Worm (Caenorhabditis elegans) whole organism, young adult: ENCODE results near the gene ints-9.

ENCODE experiments used
- B0019.2 ChIP-seq: fragments of 200-800 bp; sonication (Bioruptor generic); conservative IDR thresholded peaks from 2 replicates; pipeline ENCODE4 v1.3.6; 2022; ENCODE audit warnings: missing genetic modification reagents, missing genetic modification characterization, missing compliant biosample characterization
- B0261.1 ChIP-seq: sonication (generic microtip); optimal IDR thresholded peaks from 2 replicates; lab custom pipeline; 2016; ENCODE audit warnings: mild to moderate bottlenecking, missing genetic modification characterization, moderate library complexity, missing compliant biosample characterization
- D2030.7 ChIP-seq: fragments of 200-800 bp; sonication (Bioruptor generic); IDR thresholded peaks from 2 replicates; pipeline ENCODE4 v1.3.6; 2022; ENCODE audit warnings: missing genetic modification reagents, missing genetic modification characterization, missing compliant biosample characterization
- F37B4.10 ChIP-seq: fragments of 200-800 bp; sonication (Bioruptor generic); IDR thresholded peaks from 2 replicates; pipeline ENCODE4 v1.3.6; 2022; ENCODE audit warnings: missing genetic modification characterization, missing compliant biosample characterization
- F39B2.1 ChIP-seq: fragments of 200-800 bp; sonication (Bioruptor generic); IDR thresholded peaks from 2 replicates; pipeline ENCODE4 v1.3.6; 2022; ENCODE audit warnings: missing genetic modification reagents, missing genetic modification characterization, missing compliant biosample characterization
- F52B5.7 ChIP-seq: sonication (generic microtip); optimal IDR thresholded peaks from 2 replicates; lab custom pipeline; 2016; ENCODE audit warnings: mild to moderate bottlenecking, missing genetic modification characterization, missing compliant biosample characterization
- F57A8.1 ChIP-seq: fragments of 200-800 bp; sonication (Bioruptor generic); optimal IDR thresholded peaks from 2 replicates; lab custom pipeline; 2018; ENCODE audit warnings: mild to moderate bottlenecking, missing genetic modification characterization, moderate library complexity, missing compliant biosample characterization
- F57C9.4 ChIP-seq: sonication (generic microtip); optimal IDR thresholded peaks from 2 replicates; lab custom pipeline; 2017; ENCODE audit warnings: mild to moderate bottlenecking, missing genetic modification characterization, missing compliant biosample characterization
- T07F8.4 ChIP-seq: sonication (generic microtip); optimal IDR thresholded peaks from 2 replicates; lab custom pipeline; 2016; ENCODE audit warnings: mild to moderate bottlenecking, missing genetic modification characterization, moderate library complexity, missing compliant biosample characterization
- Y53G8AR.9 ChIP-seq: fragments of 200-800 bp; sonication (Bioruptor generic); conservative IDR thresholded peaks from 2 replicates; pipeline ENCODE4 v1.3.6; 2022; ENCODE audit warnings: missing genetic modification reagents, missing genetic modification characterization, missing compliant biosample characterization
- Y95B8A.8 ChIP-seq: fragments of 200-800 bp; sonication (Bioruptor generic); IDR thresholded peaks from 2 replicates; pipeline ENCODE4 v1.3.6; 2022; ENCODE audit warnings: missing genetic modification reagents, missing genetic modification characterization, missing compliant biosample characterization
- athp-1 ChIP-seq: sonication (generic microtip); optimal IDR thresholded peaks from 2 replicates; lab custom pipeline; 2017; ENCODE audit warnings: mild to moderate bottlenecking, missing genetic modification characterization, missing compliant biosample characterization
- bed-1 ChIP-seq: fragments of 200-800 bp; sonication (Bioruptor generic); IDR thresholded peaks from 2 replicates; pipeline ENCODE4 v1.3.6; 2022; ENCODE audit warnings: missing genetic modification reagents, missing genetic modification characterization, missing compliant biosample characterization
- ceh-100 ChIP-seq: fragments of 200-800 bp; sonication (Bioruptor generic); IDR thresholded peaks from 2 replicates; pipeline ENCODE4 v1.3.6; 2022; ENCODE audit warnings: missing genetic modification reagents, missing genetic modification characterization, missing compliant biosample characterization
- ceh-58 ChIP-seq: fragments of 200-800 bp; sonication (Bioruptor generic); IDR thresholded peaks from 2 replicates; pipeline ENCODE4 v1.3.6; 2022; ENCODE audit warnings: missing genetic modification characterization, missing compliant biosample characterization
- ceh-91 ChIP-seq: fragments of 200-800 bp; sonication (Bioruptor generic); IDR thresholded peaks from 2 replicates; pipeline ENCODE4 v1.3.6; 2022; ENCODE audit warnings: missing genetic modification reagents, missing genetic modification characterization, missing compliant biosample characterization
- die-1 ChIP-seq: sonication (generic microtip); optimal IDR thresholded peaks from 2 replicates; lab custom pipeline; 2016; ENCODE audit warnings: missing genotype, mild to moderate bottlenecking, missing genetic modification characterization, missing compliant biosample characterization
- egl-18 ChIP-seq: fragments of 200-800 bp; sonication (Bioruptor generic); IDR thresholded peaks from 2 replicates; pipeline ENCODE4 v1.3.6; 2022; ENCODE audit warnings: missing genetic modification reagents, missing genetic modification characterization, missing compliant biosample characterization
- ekl-4 ChIP-seq: fragments of 200-800 bp; sonication (Bioruptor generic); IDR thresholded peaks from 2 replicates; pipeline ENCODE4 v1.3.6; 2022; ENCODE audit warnings: missing genetic modification reagents, missing genetic modification characterization, missing compliant biosample characterization
- him-1 ChIP-seq: sonication (generic microtip); optimal IDR thresholded peaks from 2 replicates; lab custom pipeline; 2016; ENCODE audit warnings: missing genotype, missing genetic modification reagents, missing genetic modification characterization, missing compliant biosample characterization
- hmg-1.2 ChIP-seq: fragments of 200-800 bp; sonication (Bioruptor generic); IDR thresholded peaks from 2 replicates; pipeline ENCODE4 v1.3.6; 2022; ENCODE audit warnings: missing genetic modification reagents, missing genetic modification characterization, missing compliant biosample characterization
- hmg-20 ChIP-seq: fragments of 200-800 bp; sonication (Bioruptor generic); IDR thresholded peaks from 2 replicates; pipeline ENCODE4 v1.3.6; 2022; ENCODE audit warnings: missing genetic modification reagents, missing genetic modification characterization, missing compliant biosample characterization
- hrde-1 ChIP-seq: sonication (generic microtip); optimal IDR thresholded peaks from 2 replicates; lab custom pipeline; 2016; ENCODE audit warnings: missing genetic modification characterization, mild to moderate bottlenecking, missing compliant biosample characterization, moderate library complexity, missing genotype, missing genetic modification reagents, borderline replicate concordance
- hsf-1 ChIP-seq: fragments of 200-800 bp; sonication (Bioruptor generic); IDR thresholded peaks from 2 replicates; pipeline ENCODE4 v1.3.6; 2022; ENCODE audit warnings: missing genetic modification reagents, missing genetic modification characterization, missing compliant biosample characterization
- lag-1 ChIP-seq: fragments of 200-800 bp; sonication (Bioruptor generic); IDR thresholded peaks from 2 replicates; pipeline ENCODE4 v1.3.6; 2022; ENCODE audit warnings: missing genetic modification reagents, missing genetic modification characterization, missing compliant biosample characterization
- let-526 ChIP-seq: fragments of 200-800 bp; sonication (Bioruptor generic); IDR thresholded peaks from 2 replicates; pipeline ENCODE4 v1.3.6; 2022; ENCODE audit warnings: missing genetic modification reagents, missing genetic modification characterization, missing compliant biosample characterization
- madf-3 ChIP-seq: fragments of 200-800 bp; sonication (Bioruptor generic); IDR thresholded peaks from 2 replicates; pipeline ENCODE4 v1.3.6; 2022; ENCODE audit warnings: missing genetic modification reagents, missing genetic modification characterization, missing compliant biosample characterization
- madf-6 ChIP-seq: fragments of 200-800 bp; sonication (Bioruptor generic); IDR thresholded peaks from 2 replicates; pipeline ENCODE4 v1.3.6; 2022; ENCODE audit warnings: missing genetic modification reagents, missing genetic modification characterization, missing compliant biosample characterization
- madf-8 ChIP-seq: fragments of 200-800 bp; sonication (Bioruptor generic); conservative IDR thresholded peaks from 2 replicates; pipeline ENCODE4 v1.3.6; 2022; ENCODE audit warnings: missing genetic modification reagents, missing genetic modification characterization, missing compliant biosample characterization
- mxl-1 ChIP-seq: sonication (generic microtip); optimal IDR thresholded peaks from 2 replicates; lab custom pipeline; 2016; ENCODE audit warnings: missing genetic modification characterization, missing compliant biosample characterization
- nfya-2 ChIP-seq: fragments of 200-800 bp; sonication (Bioruptor generic); IDR thresholded peaks from 2 replicates; pipeline ENCODE4 v1.3.6; 2022; ENCODE audit warnings: missing genetic modification reagents, missing genetic modification characterization, missing compliant biosample characterization
- nhr-120 ChIP-seq: fragments of 200-800 bp; sonication (Bioruptor generic); IDR thresholded peaks from 2 replicates; pipeline ENCODE4 v1.3.6; 2022; ENCODE audit warnings: missing genetic modification characterization, missing compliant biosample characterization
- nhr-179 ChIP-seq: sonication (generic microtip); optimal IDR thresholded peaks from 2 replicates; lab custom pipeline; 2016; ENCODE audit warnings: mild to moderate bottlenecking, missing genetic modification characterization, missing compliant biosample characterization
- rcor-1 ChIP-seq: fragments of 200-800 bp; sonication (Bioruptor generic); IDR thresholded peaks from 2 replicates; pipeline ENCODE4 v1.3.6; 2022; ENCODE audit warnings: missing genetic modification reagents, missing genetic modification characterization, missing compliant biosample characterization
- rpc-1 ChIP-seq, 2 experiments: fragments of 150-350 bp in 1 of 2; sonication (generic microtip) in 1 of 2; optimal IDR thresholded peaks; 2 replicates each; lab custom pipeline; 2014 to 2018; ENCODE audit warnings: missing biosample characterization in 1 of 2, missing genetic modification characterization in 1 of 2, missing genetic modification reagents in 1 of 2, missing genotype in 1 of 2
- sea-2 ChIP-seq: fragments of 200-800 bp; sonication (Bioruptor generic); IDR thresholded peaks from 2 replicates; pipeline ENCODE4 v1.3.6; 2022; ENCODE audit warnings: missing genetic modification characterization, missing compliant biosample characterization
- tbp1 ChIP-seq: fragments of 200-800 bp; sonication (Bioruptor generic); optimal IDR thresholded peaks from 2 replicates; lab custom pipeline; 2018; ENCODE audit warnings: mild to moderate bottlenecking, missing genetic modification characterization, missing compliant biosample characterization
- tlf-1 ChIP-seq: fragments of 200-800 bp; sonication (Bioruptor generic); optimal IDR thresholded peaks from 2 replicates; lab custom pipeline; 2018; ENCODE audit warnings: mild to moderate bottlenecking, missing genetic modification characterization, missing compliant biosample characterization
- unc-62 ChIP-seq: fragments of 150-350 bp; optimal IDR thresholded peaks from 2 replicates; lab custom pipeline; 2014; ENCODE audit warnings: missing biosample characterization, missing genetic modification reagents, missing genetic modification characterization
- ztf-22 ChIP-seq: fragments of 200-800 bp; sonication (Bioruptor generic); optimal IDR thresholded peaks from 2 replicates; lab custom pipeline; 2018; ENCODE audit warnings: mild to moderate bottlenecking, missing genetic modification characterization, moderate library complexity, missing compliant biosample characterization
- ztf-25 ChIP-seq: fragments of 200-800 bp; sonication (Bioruptor generic); IDR thresholded peaks from 2 replicates; pipeline ENCODE4 v1.3.6; 2022; ENCODE audit warnings: missing genetic modification reagents, missing genetic modification characterization, missing compliant biosample characterization

The ints-9 gene

ce11 chrV:7548499-7548898, 27.1 kb upstream of the ints-9 start (continued):
- 0 out of 2 replicates have a peak, but pooled peaks have one; percentile 59 for TF ChIP-seq lag-1 (GFP tag; lab: Robert Waterston, UW)
- peak; percentile 47 for TF ChIP-seq athp-1 (tag; lab: Kevin White, UChicago)
- TF ChIP-seq nfya-2 = 0 out of 2 replicates have a peak, but pooled peaks have one; percentile 23
- peak; percentile 73 for TF ChIP-seq Y95B8A.8 (GFP tag; lab: Robert Waterston, UW)
- peak; percentile 53 for TF ChIP-seq rpc-1 (optimal IDR thresholded peaks at IDR 0.05; lab: Kevin White, UChicago)
- peak; percentile 73 for TF ChIP-seq rpc-1 (tag; optimal IDR thresholded peaks at IDR 0.05; lab: Kevin White, UChicago)
- TF ChIP-seq ztf-25 (GFP tag; lab: Robert Waterston, UW) = peak; percentile 74; the same call in 1 of the 2 replicates
- peak; percentile 72; the same call in 1 of the 2 replicates for TF ChIP-seq let-526 (GFP tag; lab: Robert Waterston, UW)
- peak; percentile 51; the same call in 1 of the 2 replicates for TF ChIP-seq sea-2 (GFP tag; lab: Robert Waterston, UW)
- peak; percentile 36; the same call in 1 of the 2 replicates for TF ChIP-seq hmg-20 (GFP tag; lab: Robert Waterston, UW)
- TF ChIP-seq hmg-1.2 (GFP tag; lab: Robert Waterston, UW) = peak; percentile 57
- TF ChIP-seq ceh-91 (GFP tag; lab: Robert Waterston, UW) = peak; percentile 47; the same call in 1 of the 2 replicates
- TF ChIP-seq F52B5.7 (tag; lab: Kevin White, UChicago) = peak; percentile 50
- TF ChIP-seq B0261.1 (tag; lab: Kevin White, UChicago) = peak; percentile 62
- TF ChIP-seq bed-1 = peak; percentile 84; the same call in 1 of the 2 replicates
- peak; percentile 59 for TF ChIP-seq die-1 (tag; lab: Kevin White, UChicago)
- peak; percentile 83; the same call in 1 of the 2 replicates for TF ChIP-seq ekl-4 (GFP tag; lab: Robert Waterston, UW)
- TF ChIP-seq mxl-1 (tag; lab: Kevin White, UChicago) = peak; percentile 47
- TF ChIP-seq ceh-58 = peak; percentile 81; the same call in 1 of the 2 replicates
- TF ChIP-seq F57A8.1 (GFP tag; lab: Kevin White, UChicago) = peak; percentile 36
- TF ChIP-seq F37B4.10 (GFP tag; lab: Robert Waterston, UW) = 0 out of 2 replicates have a peak, but pooled peaks have one; percentile 11
- TF ChIP-seq madf-8 (GFP tag; lab: Robert Waterston, UW) = peak; percentile 43
- TF ChIP-seq B0019.2 (GFP tag; lab: Robert Waterston, UW) = peak; percentile 53; the same call in 1 of the 2 replicates
- TF ChIP-seq tbp1 (GFP tag; lab: Kevin White, UChicago) = peak; percentile 85
- TF ChIP-seq F39B2.1 (GFP tag; lab: Robert Waterston, UW) = 0 out of 2 replicates have a peak, but pooled peaks have one; percentile 38
- peak; percentile 10 for TF ChIP-seq ztf-22 (GFP tag; lab: Kevin White, UChicago)
- peak; percentile 27; the same call in 1 of the 2 replicates for TF ChIP-seq ceh-100
- TF ChIP-seq madf-3 (GFP tag; lab: Robert Waterston, UW) = peak; percentile 63; the same call in 1 of the 2 replicates
- peak; percentile 43 for TF ChIP-seq T07F8.4 (tag; lab: Kevin White, UChicago)
- TF ChIP-seq D2030.7 (GFP tag; lab: Robert Waterston, UW) = peak; percentile 87
- TF ChIP-seq nhr-120 = peak; percentile 72; the same call in 1 of the 2 replicates
- peak; percentile 78 for TF ChIP-seq rcor-1 (GFP tag; lab: Robert Waterston, UW)
- TF ChIP-seq egl-18 = 0 out of 2 replicates have a peak, but pooled peaks have one; percentile 57

DNA sequence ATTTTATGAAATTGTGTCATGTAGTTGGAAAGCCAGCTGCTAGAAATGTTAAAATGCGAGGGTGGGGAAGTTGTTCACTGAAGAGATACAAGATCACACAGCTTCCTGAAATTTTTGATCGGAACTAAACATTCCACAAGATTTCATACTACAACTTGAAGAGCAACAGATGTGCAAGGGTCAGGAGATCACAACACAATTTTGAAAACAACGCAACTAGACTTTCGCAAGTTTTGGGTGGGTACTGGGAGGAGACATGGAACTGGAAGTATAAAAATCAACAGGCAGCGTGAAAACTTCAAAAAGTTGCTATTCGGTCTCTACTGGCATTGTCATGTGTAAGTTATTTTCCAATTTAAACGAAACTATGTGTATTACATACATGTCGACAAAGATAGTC, 23.8 kb upstream of the ints-9 start, which contains the start of gene F19F10.3:
Gene F19F10.3 (plus strand): TSS at position 301 of the 400 bp plus-strand sequence.
- TF ChIP-seq madf-6 (GFP tag; lab: Robert Waterston, UW) (no peak), tlf-1 (GFP tag; lab: Kevin White, UChicago) (no peak), F57C9.4 (no peak), B0261.1 (tag; lab: Kevin White, UChicago) (no peak), die-1 (tag; lab: Kevin White, UChicago) (no peak), lag-1 (GFP tag; lab: Robert Waterston, UW) (no peak), him-1 (tag; lab: Kevin White, UChicago) (no peak), nhr-179 (tag; lab: Kevin White, UChicago) (no peak), madf-8 (GFP tag; lab: Robert Waterston, UW) (no peak), hsf-1 (no peak), sea-2 (GFP tag; lab: Robert Waterston, UW) (no peak), Y95B8A.8 (GFP tag; lab: Robert Waterston, UW) (no peak), let-526 (GFP tag; lab: Robert Waterston, UW) (no peak), unc-62 (no peak), Y53G8AR.9 (GFP tag; lab: Robert Waterston, UW) (no peak), hrde-1 (tag; lab: Kevin White, UChicago) (no peak)
